Worm (Caenorhabditis elegans): ENCODE data around the gene srh-41.

DNA sequence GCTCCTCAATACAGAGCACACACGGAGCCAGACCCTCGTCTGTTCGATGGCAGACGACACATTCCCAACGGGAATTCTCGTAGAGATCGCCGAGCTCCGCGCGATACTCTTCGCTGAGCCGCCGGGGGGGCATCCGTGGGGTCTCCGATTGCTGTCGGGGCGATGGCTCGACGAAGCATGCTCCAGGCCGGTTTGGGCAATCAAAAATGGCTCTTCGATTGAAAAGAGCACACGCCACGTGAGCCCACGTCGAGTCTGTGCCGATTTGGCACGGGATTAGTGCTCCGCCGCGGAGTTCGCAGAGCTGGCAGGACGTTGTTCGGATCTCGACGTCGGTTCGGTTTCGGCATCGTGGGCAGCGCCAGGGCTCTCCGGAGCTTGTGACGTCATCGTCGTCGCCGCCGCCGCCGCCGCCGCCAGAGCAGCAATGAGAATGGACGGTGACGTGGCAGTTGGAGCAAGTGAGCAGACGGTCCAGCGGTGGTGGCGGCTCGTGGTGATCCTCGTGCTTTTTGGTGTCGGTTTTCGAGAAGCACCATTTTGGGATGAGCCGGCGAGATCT is 49.9 kb downstream of the srh-41 start:
- TF ChIP-seq W03F9.2 (tag; optimal IDR thresholded peaks at IDR 0.05) (no peak), dao-5 (tag; optimal IDR thresholded peaks at IDR 0.05) (no peak)

Measured in whole organism, L4/young adult.